Worm (Caenorhabditis elegans) whole organism, young adult: ENCODE measurements around the gene F53B3.6.

Experiments
- bed-2 ChIP-seq: fragments of 200-800 bp; sonication (Bioruptor generic); IDR thresholded peaks from 2 replicates; pipeline ENCODE4 v1.3.6; 2022; ENCODE audit warnings: missing genetic modification reagents, missing genetic modification characterization, missing compliant biosample characterization
- him-1 ChIP-seq: sonication (generic microtip); optimal IDR thresholded peaks from 2 replicates; lab custom pipeline; 2016; ENCODE audit warnings: missing genotype, missing genetic modification reagents, missing genetic modification characterization, missing compliant biosample characterization
- lag-1 ChIP-seq: fragments of 200-800 bp; sonication (Bioruptor generic); IDR thresholded peaks from 2 replicates; pipeline ENCODE4 v1.3.6; 2022; ENCODE audit warnings: missing genetic modification reagents, missing genetic modification characterization, missing compliant biosample characterization
- snpc-4 ChIP-seq, 5 experiments: fragments of 150-350 bp in 1 of 5; sonication (generic microtip) in 4 of 5; optimal IDR thresholded peaks; 2 replicates each; lab custom pipeline; 2014 to 2018; ENCODE audit warnings: missing genetic modification characterization in 5 of 5, missing biosample characterization in 3 of 5, antibody characterized with exemption in 2 of 5, mild to moderate bottlenecking in 2 of 5, missing compliant biosample characterization in 2 of 5, missing genotype in 2 of 5, moderate library complexity in 2 of 5, missing genetic modification reagents in 1 of 5

- TF ChIP-seq lag-1 (GFP tag; lab: Robert Waterston, UW) (no peak), snpc-4 (GFP tag; optimal IDR thresholded peaks at IDR 0.05; lab: Kevin White, UChicago) (no peak), snpc-4 (tag; optimal IDR thresholded peaks at IDR 0.05; lab: Kevin White, UChicago) (no peak), bed-2 (GFP tag; lab: Robert Waterston, UW) (no peak), him-1 (tag; lab: Kevin White, UChicago) (no peak)
Observed at ce11 chrX:2837477-2837876, 26.6 kb upstream of the F53B3.6 start.
